Fruit fly (Drosophila melanogaster) whole organism, embryonic: ENCODE measurements around the gene fln.

Source experiments
- Awh ChIP-seq: fragments of 200-800 bp; sonication (Bioruptor generic); IDR thresholded peaks from 2 replicates; pipeline ENCODE4, ENCODE4 v1.3.6; 2022; ENCODE audit warnings: missing biosample characterization, missing genetic modification characterization
- C15 ChIP-seq: fragments of 200-800 bp; sonication (Bioruptor generic); IDR thresholded peaks from 3 replicates; pipeline ENCODE4 v1.3.6; 2022; ENCODE audit warnings: missing biosample characterization, missing genetic modification characterization
- CG10431 ChIP-seq: fragments of 200-800 bp; sonication (Bioruptor generic); optimal IDR thresholded peaks from 3 replicates; lab custom pipeline; 2018; ENCODE audit warnings: missing biosample characterization, mild to moderate bottlenecking, missing genetic modification characterization
- CG11696 ChIP-seq: fragments of 200-800 bp; sonication (Bioruptor generic); IDR thresholded peaks from 2 replicates; pipeline ENCODE4 v1.3.6; 2022; ENCODE audit warnings: missing biosample characterization, missing genetic modification characterization
- CG12769 ChIP-seq: fragments of 200-800 bp; sonication (Bioruptor generic); optimal IDR thresholded peaks from 2 replicates; lab custom pipeline; 2019; ENCODE audit warnings: missing biosample characterization, mild to moderate bottlenecking, missing genetic modification characterization, moderate library complexity
- CG12942 ChIP-seq: fragments of 200-800 bp; sonication (Bioruptor generic); optimal IDR thresholded peaks from 3 replicates; lab custom pipeline; 2016; ENCODE audit warnings: missing biosample characterization, missing genetic modification characterization
- CG13287 ChIP-seq: fragments of 200-800 bp; sonication (Bioruptor generic); IDR thresholded peaks from 2 replicates; pipeline ENCODE4 v1.3.6; 2022; ENCODE audit warnings: missing biosample characterization, missing genetic modification characterization; ENCODE audit not compliant: partially characterized antibody
- CG14441 ChIP-seq: fragments of 200-800 bp; sonication (Bioruptor generic); IDR thresholded peaks from 2 replicates; pipeline ENCODE4 v1.3.6; 2022; ENCODE audit warnings: missing biosample characterization, missing genetic modification characterization
- CG14667 ChIP-seq: fragments of 200-800 bp; sonication (Bioruptor generic); IDR thresholded peaks from 2 replicates; pipeline ENCODE4 v1.3.6; 2022; ENCODE audit warnings: missing biosample characterization, missing genetic modification characterization
- CG14860 ChIP-seq: fragments of 200-800 bp; sonication (Bioruptor generic); IDR thresholded peaks from 3 replicates; pipeline ENCODE4 v1.3.6; 2022; ENCODE audit warnings: missing biosample characterization, missing genetic modification characterization; ENCODE audit not compliant: partially characterized antibody
- CG1603 ChIP-seq: fragments of 200-800 bp; sonication (Bioruptor generic); optimal IDR thresholded peaks from 2 replicates; lab custom pipeline; 2019; ENCODE audit warnings: missing biosample characterization, mild to moderate bottlenecking, missing genetic modification characterization, moderate library complexity
- CG16813 ChIP-seq: fragments of 200-800 bp; sonication (Bioruptor generic); IDR thresholded peaks from 3 replicates; pipeline ENCODE4 v1.3.6; 2022; ENCODE audit warnings: missing biosample characterization, missing genetic modification characterization; ENCODE audit not compliant: partially characterized antibody
- CG17612 ChIP-seq: fragments of 200-800 bp; sonication (Bioruptor generic); IDR thresholded peaks from 2 replicates; pipeline ENCODE4 v1.3.6; 2022; ENCODE audit warnings: missing biosample characterization, missing genetic modification characterization
- CG1792 ChIP-seq: fragments of 200-800 bp; sonication (Bioruptor generic); optimal IDR thresholded peaks from 2 replicates; lab custom pipeline; 2016; ENCODE audit warnings: missing biosample characterization, missing genetic modification characterization
- CG30020 ChIP-seq: fragments of 200-800 bp; optimal IDR thresholded peaks from 2 replicates; lab custom pipeline; 2019; ENCODE audit warnings: missing biosample characterization, mild to moderate bottlenecking, missing genetic modification characterization, moderate library complexity
- CG5245 ChIP-seq: fragments of 200-800 bp; sonication (Bioruptor generic); optimal IDR thresholded peaks from 3 replicates; lab custom pipeline; 2016; ENCODE audit warnings: missing biosample characterization, missing genetic modification characterization
- D19A ChIP-seq: fragments of 200-800 bp; optimal IDR thresholded peaks from 3 replicates; lab custom pipeline; 2019; ENCODE audit warnings: missing biosample characterization, mild to moderate bottlenecking, missing genetic modification characterization, moderate library complexity
- Deaf1 ChIP-seq: fragments of 200-800 bp; optimal IDR thresholded peaks from 3 replicates; lab custom pipeline; 2019; ENCODE audit warnings: missing biosample characterization, mild to moderate bottlenecking, missing genetic modification characterization, moderate library complexity
- Drgx ChIP-seq: fragments of 200-800 bp; sonication (Bioruptor generic); IDR thresholded peaks from 2 replicates; pipeline ENCODE4 v1.3.6; 2022; ENCODE audit warnings: missing biosample characterization, missing genetic modification characterization
- HHEX ChIP-seq: fragments of 200-800 bp; sonication (Bioruptor generic); optimal IDR thresholded peaks from 3 replicates; lab custom pipeline; 2017; ENCODE audit warnings: missing biosample characterization, mild to moderate bottlenecking, missing genetic modification characterization, missing genetic modification reagents
- Hr3 ChIP-seq: fragments of 200-800 bp; sonication (Bioruptor generic); optimal IDR thresholded peaks from 3 replicates; lab custom pipeline; 2016; ENCODE audit warnings: missing biosample characterization, missing genetic modification characterization
- NK7.1 ChIP-seq: fragments of 200-800 bp; sonication (Bioruptor generic); optimal IDR thresholded peaks from 3 replicates; lab custom pipeline; 2016; ENCODE audit warnings: missing biosample characterization, missing genetic modification characterization
- Nf-YB ChIP-seq: fragments of 200-800 bp; sonication (Bioruptor generic); optimal IDR thresholded peaks from 3 replicates; lab custom pipeline; 2019; ENCODE audit warnings: missing biosample characterization, mild to moderate bottlenecking, missing genetic modification characterization, moderate library complexity
- NfI ChIP-seq: fragments of 200-800 bp; sonication (Bioruptor generic); optimal IDR thresholded peaks from 3 replicates; lab custom pipeline; 2018; ENCODE audit warnings: missing biosample characterization, mild to moderate bottlenecking, missing genetic modification characterization, moderate library complexity
- Oaz ChIP-seq: fragments of 200-800 bp; sonication (Bioruptor generic); IDR thresholded peaks from 2 replicates; pipeline ENCODE4 v1.3.6; 2022; ENCODE audit warnings: missing biosample characterization, missing genetic modification characterization
- Rfx ChIP-seq: fragments of 200-800 bp; sonication (Bioruptor generic); IDR thresholded peaks from 2 replicates; pipeline ENCODE4 v1.3.6; 2022; ENCODE audit warnings: missing biosample characterization, missing genetic modification characterization
- Sox100B ChIP-seq: fragments of 200-800 bp; sonication (Bioruptor generic); optimal IDR thresholded peaks from 3 replicates; lab custom pipeline; 2018; ENCODE audit warnings: missing biosample characterization, mild to moderate bottlenecking, missing genetic modification characterization
- Tbp ChIP-seq: fragments of >200 bp; optimal IDR thresholded peaks from 2 replicates; lab custom pipeline; 2018; ENCODE audit warnings: missing biosample characterization, missing genetic modification characterization
- bigmax ChIP-seq: fragments of 200-800 bp; sonication (Bioruptor generic); optimal IDR thresholded peaks from 2 replicates; lab custom pipeline; 2018; ENCODE audit warnings: missing biosample characterization, mild to moderate bottlenecking, missing genetic modification characterization
- crp ChIP-seq, 2 experiments: fragments of 200-800 bp; sonication (Bioruptor generic); optimal IDR thresholded peaks; 2 replicates in 1 of 2; 3 replicates in 1 of 2; lab custom pipeline; 2017; ENCODE audit warnings: missing biosample characterization in 2 of 2, missing genetic modification characterization in 2 of 2, mild to moderate bottlenecking in 1 of 2, moderate library complexity in 1 of 2
- dpn ChIP-seq, 2 experiments: fragments of 200-800 bp; sonication (Bioruptor generic); optimal IDR thresholded peaks; 3 replicates each; lab custom pipeline; 2016; ENCODE audit warnings: missing biosample characterization in 2 of 2, missing genetic modification characterization in 2 of 2
- ems ChIP-seq: fragments of 200-800 bp; sonication (Bioruptor generic); optimal IDR thresholded peaks from 3 replicates; lab custom pipeline; 2016; ENCODE audit warnings: missing biosample characterization, missing genetic modification characterization
- esg ChIP-seq: fragments of 200-800 bp; sonication (Bioruptor generic); conservative IDR thresholded peaks from 2 replicates; pipeline ENCODE4 v1.3.6; 2022; ENCODE audit warnings: missing biosample characterization, missing genetic modification characterization
- fd64A ChIP-seq: fragments of 200-800 bp; sonication (Bioruptor generic); optimal IDR thresholded peaks from 3 replicates; lab custom pipeline; 2018; ENCODE audit warnings: missing biosample characterization, mild to moderate bottlenecking, missing genetic modification characterization
- gce ChIP-seq: fragments of 200-800 bp; sonication (Bioruptor generic); IDR thresholded peaks from 3 replicates; pipeline ENCODE4 v1.3.6; 2022; ENCODE audit warnings: missing biosample characterization, missing genetic modification characterization
- gsb-n ChIP-seq: fragments of 200-800 bp; sonication (Bioruptor generic); optimal IDR thresholded peaks from 3 replicates; lab custom pipeline; 2018; ENCODE audit warnings: missing biosample characterization, mild to moderate bottlenecking, missing genetic modification characterization
- hb ChIP-seq: fragments of 200-800 bp; sonication (Bioruptor generic); IDR thresholded peaks from 3 replicates; pipeline ENCODE4 v1.3.6; 2022; ENCODE audit warnings: missing biosample characterization, missing genetic modification characterization; ENCODE audit not compliant: partially characterized antibody
- her ChIP-seq: fragments of 200-800 bp; sonication (Bioruptor generic); optimal IDR thresholded peaks from 2 replicates; lab custom pipeline; 2016; ENCODE audit warnings: missing biosample characterization, missing genetic modification characterization
- insv ChIP-seq, 2 experiments: fragments of 200-800 bp; sonication (Bioruptor generic); optimal IDR thresholded peaks; 3 replicates each; lab custom pipeline; 2016 to 2018; ENCODE audit warnings: missing biosample characterization in 2 of 2, missing genetic modification characterization in 2 of 2
- klu ChIP-seq: fragments of 200-800 bp; sonication (Bioruptor generic); IDR thresholded peaks from 2 replicates; pipeline ENCODE4 v1.3.6; 2022; ENCODE audit warnings: missing biosample characterization, missing genetic modification characterization
- lmd ChIP-seq: fragments of 200-800 bp; sonication (Bioruptor generic); IDR thresholded peaks from 2 replicates; pipeline ENCODE4 v1.3.6; 2022; ENCODE audit warnings: missing biosample characterization, missing genetic modification characterization
- onecut ChIP-seq: fragments of 200-800 bp; sonication (Bioruptor generic); IDR thresholded peaks from 2 replicates; pipeline ENCODE4 v1.3.6; 2022; ENCODE audit warnings: missing biosample characterization, missing genetic modification characterization
- psq ChIP-seq: fragments of 200-800 bp; sonication (Bioruptor generic); optimal IDR thresholded peaks from 2 replicates; lab custom pipeline; 2017; ENCODE audit warnings: missing biosample characterization, missing genetic modification characterization
- scrt ChIP-seq: fragments of 200-800 bp; sonication (Bioruptor generic); optimal IDR thresholded peaks from 2 replicates; lab custom pipeline; 2018; ENCODE audit warnings: missing biosample characterization, mild to moderate bottlenecking, missing genetic modification characterization, moderate library complexity
- slou ChIP-seq: fragments of 200-800 bp; sonication (Bioruptor generic); optimal IDR thresholded peaks from 3 replicates; lab custom pipeline; 2016; ENCODE audit warnings: missing biosample characterization, missing genetic modification characterization
- tap ChIP-seq: fragments of 200-800 bp; optimal IDR thresholded peaks from 3 replicates; lab custom pipeline; 2019; ENCODE audit warnings: missing biosample characterization, mild to moderate bottlenecking, missing genetic modification characterization, moderate library complexity
- tin ChIP-seq: fragments of 200-800 bp; sonication (Bioruptor generic); optimal IDR thresholded peaks from 3 replicates; lab custom pipeline; 2016; ENCODE audit warnings: missing biosample characterization, missing genetic modification characterization
- tio ChIP-seq: fragments of 200-800 bp; sonication (Bioruptor generic); optimal IDR thresholded peaks from 2 replicates; lab custom pipeline; 2017; ENCODE audit warnings: missing biosample characterization, missing genetic modification characterization, inconsistent platforms
- trh ChIP-seq: fragments of 200-800 bp; sonication (Bioruptor generic); optimal IDR thresholded peaks from 2 replicates; lab custom pipeline; 2016; ENCODE audit warnings: missing biosample characterization, missing genetic modification characterization
- vfl ChIP-seq: fragments of 200-800 bp; sonication (Bioruptor generic); optimal IDR thresholded peaks from 2 replicates; lab custom pipeline; 2016; ENCODE audit warnings: missing biosample characterization, missing genetic modification characterization
- zfh2 ChIP-seq: fragments of 200-800 bp; sonication (Bioruptor generic); optimal IDR thresholded peaks from 2 replicates; lab custom pipeline; 2016; ENCODE audit warnings: missing biosample characterization, missing genetic modification characterization

The fln gene

DNA sequence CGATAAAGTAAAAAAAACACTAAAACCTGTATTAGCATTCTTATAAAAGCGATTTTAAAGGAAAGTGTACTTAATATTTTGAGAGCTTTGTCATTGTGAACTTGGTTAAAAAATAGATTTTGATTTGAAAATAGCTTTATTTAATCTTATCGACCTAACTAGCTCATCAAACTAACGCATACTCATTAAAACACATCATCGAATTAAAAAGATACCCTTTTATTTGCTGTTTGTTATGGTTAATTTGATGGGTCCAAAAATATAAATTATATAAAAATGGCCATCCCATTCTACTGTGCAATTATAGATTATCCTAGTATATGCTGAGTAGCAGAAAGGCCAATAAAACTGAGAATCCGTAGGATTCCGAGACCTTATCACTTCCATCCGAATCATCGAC lies 40.0 kb downstream of the fln start, which contains the start of gene CG32219:
TSS of gene CG32219 (minus strand) at position 101 of the 400 bp plus-strand sequence.
- TF ChIP-seq CG17612 (GFP tag; lab: Robert Waterston, UW) (no peak), lmd (GFP tag; lab: Robert Waterston, UW) (no peak), CG12942 (GFP tag; lab: Kevin White, UChicago) (no peak), slou (GFP tag; lab: Kevin White, UChicago) (no peak), NK7.1 (GFP tag; lab: Kevin White, UChicago) (no peak), Tbp (GFP tag; lab: Kevin White, UChicago) (no peak), scrt (GFP tag; lab: Kevin White, UChicago) (no peak), tio (GFP tag; lab: Kevin White, UChicago) (no peak), CG13287 (GFP tag; lab: Robert Waterston, UW) (no peak), CG14441 (GFP tag; lab: Robert Waterston, UW) (no peak), psq (GFP tag; lab: Kevin White, UChicago) (no peak), Nf-YB (GFP tag; lab: Kevin White, UChicago) (no peak), NfI (GFP tag; lab: Kevin White, UChicago) (no peak)

dm6 chr3L:19945469-19945868 lies 45.6 kb downstream of the fln start:
- TF ChIP-seq vfl (no peak), HHEX (GFP tag; lab: Kevin White, UChicago) (no peak), scrt (GFP tag; lab: Kevin White, UChicago) (no peak), tin (GFP tag; lab: Kevin White, UChicago) (no peak), Rfx (GFP tag; lab: Robert Waterston, UW) (no peak), Hr3 (GFP tag; lab: Kevin White, UChicago) (peak; percentile 7), onecut (no peak), CG30020 (tag; lab: Kevin White, UChicago) (no peak), CG11696 (no peak), esg (no peak), gsb-n (tag; lab: Kevin White, UChicago) (no peak), CG1792 (GFP tag; lab: Kevin White, UChicago) (no peak), zfh2 (GFP tag; lab: Kevin White, UChicago) (no peak), hb (GFP tag; lab: Robert Waterston, UW) (no peak), her (GFP tag; lab: Kevin White, UChicago) (no peak), Deaf1 (tag; lab: Kevin White, UChicago) (no peak), CG14667 (GFP tag; lab: Robert Waterston, UW) (no peak), klu (GFP tag; lab: Robert Waterston, UW) (no peak), Sox100B (GFP tag; lab: Kevin White, UChicago) (peak; percentile 3), insv (GFP tag; optimal IDR thresholded peaks at IDR 0.05; lab: Kevin White, UChicago) (no peak), CG12769 (tag; lab: Kevin White, UChicago) (peak; percentile 17), crp (GFP tag; optimal IDR thresholded peaks at IDR 0.05; lab: Kevin White, UChicago) (no peak), C15 (GFP tag; lab: Robert Waterston, UW) (no peak), fd64A (GFP tag; lab: Kevin White, UChicago) (no peak), CG16813 (GFP tag; lab: Robert Waterston, UW) (no peak), ems (GFP tag; lab: Kevin White, UChicago) (no peak), tap (tag; lab: Kevin White, UChicago) (no peak), bigmax (GFP tag; lab: Kevin White, UChicago) (no peak), D19A (no peak), CG5245 (no peak), Drgx (GFP tag; lab: Robert Waterston, UW) (no peak), Oaz (GFP tag; lab: Robert Waterston, UW) (no peak), dpn (GFP tag; optimal IDR thresholded peaks at IDR 0.05; lab: Kevin White, UChicago) (no peak), trh (GFP tag; lab: Kevin White, UChicago) (no peak), gce (GFP tag; lab: Robert Waterston, UW) (no peak), CG14860 (GFP tag; lab: Robert Waterston, UW) (no peak), CG10431 (GFP tag; lab: Kevin White, UChicago) (no peak), Awh (GFP tag; lab: Robert Waterston, UW) (no peak), CG1603 (tag; lab: Kevin White, UChicago) (peak; percentile 52)
